Worm (Caenorhabditis elegans): ENCODE data around the gene srb-1.

ce11 chrII:5210830-5211229 is 40.0 kb upstream of the srb-1 start, which contains the start of gene C34F11.8:
- TF ChIP-seq sem-2 (GFP tag; optimal IDR thresholded peaks at IDR 0.05) (no peak), snpc-4 (tag; optimal IDR thresholded peaks at IDR 0.05) (no peak), nhr-28 (tag; optimal IDR thresholded peaks at IDR 0.05) (no peak), lin-13 (tag; optimal IDR thresholded peaks at IDR 0.05) (no peak), nhr-2 (tag; optimal IDR thresholded peaks at IDR 0.05) (no peak), sptf-1 (tag; optimal IDR thresholded peaks at IDR 0.05) (no peak), unc-120 (tag; optimal IDR thresholded peaks at IDR 0.05; ENCODE audit: poor library complexity, severe bottlenecking) (no peak)

Measured in whole organism, mixed stage, embryonic.